Worm (Caenorhabditis elegans) whole organism, midembryonic: ENCODE data around the gene sea-2.

ENCODE experiments used
- med-1 ChIP-seq: sonication (generic microtip); optimal IDR thresholded peaks from 2 replicates; lab custom pipeline; 2017; ENCODE audit warnings: missing genetic modification characterization, mild to moderate bottlenecking, missing compliant biosample characterization, antibody characterized with exemption, missing genetic modification reagents; ENCODE audit not compliant: insufficient read depth
- ztf-23 ChIP-seq: fragments of 200-800 bp; sonication (Bioruptor generic); IDR thresholded peaks from 2 replicates; pipeline ENCODE4 v1.3.6; 2022; ENCODE audit warnings: missing genetic modification reagents, missing genetic modification characterization, missing compliant biosample characterization

- no peak for TF ChIP-seq med-1 (GFP tag; lab: Kevin White, UChicago)
- no peak for TF ChIP-seq ztf-23 (GFP tag; lab: Robert Waterston, UW)
Measured at ce11 chrII:3984242-3984641, 34.1 kb downstream of the sea-2 start.
